Fruit fly (Drosophila melanogaster): ENCODE measurements around the gene Polr2J.

dm6 chr2L:17425005-17425404, 14.8 kb upstream of the Polr2J start:
- TF ChIP-seq CG8478 (optimal IDR thresholded peaks at IDR 0.05) (no peak), CTCF (optimal IDR thresholded peaks at IDR 0.05) (no peak)
